Worm (Caenorhabditis elegans) whole organism, mixed stage, embryonic: ENCODE results near the gene H04J21.1.

Experiments
- M03D4.4 ChIP-seq: sonication (generic microtip); optimal IDR thresholded peaks from 2 replicates; lab custom pipeline; 2017; ENCODE audit warnings: mild to moderate bottlenecking, missing genetic modification characterization, missing compliant biosample characterization
- bed-3 ChIP-seq: fragments of 200-800 bp; sonication (Bioruptor generic); optimal IDR thresholded peaks from 3 replicates; lab custom pipeline; 2018; ENCODE audit warnings: mild to moderate bottlenecking, missing genetic modification characterization, moderate library complexity, missing compliant biosample characterization
- blmp-1 ChIP-seq: fragments of 150-350 bp; optimal IDR thresholded peaks from 2 replicates; lab custom pipeline; 2014; ENCODE audit warnings: missing biosample characterization, missing genetic modification characterization
- ceh-39 ChIP-seq: fragments of 150-350 bp; optimal IDR thresholded peaks from 2 replicates; lab custom pipeline; 2014; ENCODE audit warnings: missing biosample characterization, missing genetic modification characterization
- ceh-43 ChIP-seq: fragments of 200-800 bp; sonication (Bioruptor generic); optimal IDR thresholded peaks from 2 replicates; lab custom pipeline; 2018; ENCODE audit warnings: mild to moderate bottlenecking, missing genetic modification characterization, moderate library complexity, missing compliant biosample characterization
- ceh-83 ChIP-seq: fragments of 200-800 bp; sonication (Bioruptor generic); optimal IDR thresholded peaks from 2 replicates; lab custom pipeline; 2018; ENCODE audit warnings: mild to moderate bottlenecking, missing genetic modification characterization, missing compliant biosample characterization
- ces-1 ChIP-seq: fragments of 150-350 bp; optimal IDR thresholded peaks from 2 replicates; lab custom pipeline; 2014; ENCODE audit warnings: missing biosample characterization, missing genetic modification reagents, missing genetic modification characterization
- cnd-1 ChIP-seq: fragments of 200-800 bp; sonication (Bioruptor generic); optimal IDR thresholded peaks from 2 replicates; lab custom pipeline; 2018; ENCODE audit warnings: mild to moderate bottlenecking, missing genetic modification characterization, missing compliant biosample characterization
- drap-1 ChIP-seq: fragments of 200-800 bp; sonication (Bioruptor generic); optimal IDR thresholded peaks from 3 replicates; lab custom pipeline; 2018; ENCODE audit warnings: mild to moderate bottlenecking, missing genetic modification characterization, missing compliant biosample characterization
- elt-1 ChIP-seq: sonication (generic microtip); optimal IDR thresholded peaks from 2 replicates; lab custom pipeline; 2017; ENCODE audit warnings: missing genetic modification characterization, mild to moderate bottlenecking, missing compliant biosample characterization, antibody characterized with exemption, moderate library complexity, borderline replicate concordance; ENCODE audit not compliant: insufficient read depth
- elt-3 ChIP-seq: fragments of 150-350 bp; optimal IDR thresholded peaks from 2 replicates; lab custom pipeline; 2014; ENCODE audit warnings: missing biosample characterization, missing genetic modification characterization
- flh-1 ChIP-seq: fragments of 200-800 bp; sonication (Bioruptor generic); optimal IDR thresholded peaks from 2 replicates; lab custom pipeline; 2018; ENCODE audit warnings: mild to moderate bottlenecking, missing genetic modification characterization, moderate library complexity, missing compliant biosample characterization
- ham-2 ChIP-seq: fragments of 200-800 bp; sonication (Bioruptor generic); optimal IDR thresholded peaks from 2 replicates; lab custom pipeline; 2018; ENCODE audit warnings: mild to moderate bottlenecking, missing genetic modification characterization, missing compliant biosample characterization
- hlh-1 ChIP-seq: fragments of 150-350 bp; optimal IDR thresholded peaks from 2 replicates; lab custom pipeline; 2014; ENCODE audit warnings: missing biosample characterization, missing genetic modification reagents, missing genetic modification characterization
- lin-13 ChIP-seq: fragments of 150-350 bp; optimal IDR thresholded peaks from 2 replicates; lab custom pipeline; 2014; ENCODE audit warnings: missing biosample characterization, missing genetic modification characterization
- lin-32 ChIP-seq: fragments of 200-800 bp; sonication (Bioruptor generic); optimal IDR thresholded peaks from 2 replicates; lab custom pipeline; 2018; ENCODE audit warnings: mild to moderate bottlenecking, missing genetic modification characterization, missing compliant biosample characterization
- lsy-2 ChIP-seq: fragments of 150-350 bp; optimal IDR thresholded peaks from 2 replicates; lab custom pipeline; 2014; ENCODE audit warnings: missing biosample characterization, missing genetic modification characterization
- mab-5 ChIP-seq: fragments of 150-350 bp; optimal IDR thresholded peaks from 2 replicates; lab custom pipeline; 2014; ENCODE audit warnings: missing biosample characterization, missing genetic modification characterization
- mep-1 ChIP-seq: fragments of 150-350 bp; optimal IDR thresholded peaks from 2 replicates; lab custom pipeline; 2017; ENCODE audit warnings: missing biosample characterization, missing genetic modification reagents, missing genetic modification characterization, inconsistent platforms
- mls-2 ChIP-seq: sonication (generic microtip); optimal IDR thresholded peaks from 2 replicates; lab custom pipeline; 2016; ENCODE audit warnings: mild to moderate bottlenecking, missing genetic modification characterization, moderate library complexity, missing compliant biosample characterization
- nhr-12 ChIP-seq: fragments of 150-350 bp; optimal IDR thresholded peaks from 2 replicates; lab custom pipeline; 2014; ENCODE audit warnings: missing biosample characterization, missing genetic modification characterization
- nhr-2 ChIP-seq: fragments of 150-350 bp; optimal IDR thresholded peaks from 2 replicates; lab custom pipeline; 2014; ENCODE audit warnings: missing biosample characterization, missing genetic modification characterization
- nhr-237 ChIP-seq: fragments of 150-350 bp; optimal IDR thresholded peaks from 2 replicates; lab custom pipeline; 2014; ENCODE audit warnings: missing biosample characterization, missing genetic modification characterization
- nhr-28 ChIP-seq: fragments of 150-350 bp; optimal IDR thresholded peaks from 2 replicates; lab custom pipeline; 2014; ENCODE audit warnings: missing biosample characterization, missing genetic modification characterization
- nhr-76 ChIP-seq: sonication (generic microtip); optimal IDR thresholded peaks from 2 replicates; lab custom pipeline; 2017; ENCODE audit warnings: missing biosample characterization, missing genetic modification characterization
- pha-4 ChIP-seq: fragments of 150-350 bp; optimal IDR thresholded peaks from 2 replicates; lab custom pipeline; 2018; ENCODE audit warnings: missing biosample characterization, missing genetic modification reagents, missing genetic modification characterization
- sem-2 ChIP-seq: fragments of 200-800 bp; sonication (Bioruptor generic); optimal IDR thresholded peaks from 2 replicates; lab custom pipeline; 2018; ENCODE audit warnings: mild to moderate bottlenecking, missing genetic modification characterization, missing compliant biosample characterization
- snpc-4 ChIP-seq: fragments of 150-350 bp; optimal IDR thresholded peaks from 2 replicates; lab custom pipeline; 2014; ENCODE audit warnings: missing biosample characterization, missing genetic modification characterization
- sptf-1 ChIP-seq: sonication (generic microtip); optimal IDR thresholded peaks from 2 replicates; lab custom pipeline; 2017; ENCODE audit warnings: mild to moderate bottlenecking, missing genetic modification characterization, moderate library complexity, missing compliant biosample characterization
- tbx-8 ChIP-seq: fragments of 200-800 bp; sonication (Bioruptor generic); optimal IDR thresholded peaks from 2 replicates; lab custom pipeline; 2018; ENCODE audit warnings: mild to moderate bottlenecking, missing genetic modification characterization, moderate library complexity, missing compliant biosample characterization
- unc-120 ChIP-seq: sonication (generic microtip); optimal IDR thresholded peaks from 2 replicates; lab custom pipeline; 2017; ENCODE audit warnings: missing genetic modification characterization, missing compliant biosample characterization; ENCODE audit not compliant: poor library complexity, severe bottlenecking
- unc-39 ChIP-seq: fragments of 150-350 bp; optimal IDR thresholded peaks from 2 replicates; lab custom pipeline; 2014; ENCODE audit warnings: missing biosample characterization, missing genetic modification characterization
- unc-62 ChIP-seq: fragments of 150-350 bp; optimal IDR thresholded peaks from 2 replicates; lab custom pipeline; 2014; ENCODE audit warnings: missing biosample characterization, missing genetic modification reagents, missing genetic modification characterization
- zip-8 ChIP-seq: fragments of 150-350 bp; optimal IDR thresholded peaks from 2 replicates; lab custom pipeline; 2014; ENCODE audit warnings: missing biosample characterization, missing genetic modification characterization
- ztf-11 ChIP-seq: fragments of 150-350 bp; optimal IDR thresholded peaks from 2 replicates; lab custom pipeline; 2014; ENCODE audit warnings: missing biosample characterization, missing genetic modification characterization

Gene H04J21.1

DNA sequence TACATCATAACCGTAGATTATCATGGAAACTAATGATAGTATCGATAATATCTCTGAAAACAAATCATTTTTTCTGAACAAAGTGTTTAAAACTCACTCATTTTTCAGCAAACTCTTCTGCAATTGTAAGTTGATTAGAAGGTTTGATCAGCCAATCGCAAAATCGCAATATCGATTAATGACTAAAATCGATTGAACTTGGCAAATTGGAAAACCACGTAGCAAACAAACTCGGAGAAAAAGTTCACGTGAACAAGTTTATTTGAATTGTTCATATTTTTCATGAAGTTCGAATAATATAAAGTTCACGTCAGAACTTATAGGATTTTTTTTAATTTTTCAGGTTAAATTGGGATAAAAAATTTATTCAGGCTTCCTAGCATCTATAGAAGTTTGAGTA lies at the start of gene H04J21.1:
Gene H04J21.1, minus strand, starts transcription at position 101 of the 400 bp plus-strand sequence.
- TF ChIP-seq M03D4.4 (tag; lab: Kevin White, UChicago): no peak
- TF ChIP-seq bed-3: no peak
- no peak for TF ChIP-seq ces-1 (GFP tag; lab: Kevin White, UChicago)
- TF ChIP-seq nhr-2: no peak
- TF ChIP-seq zip-8 (tag; lab: Kevin White, UChicago): no peak
- TF ChIP-seq hlh-1: no peak
- TF ChIP-seq ceh-39: no peak

DNA sequence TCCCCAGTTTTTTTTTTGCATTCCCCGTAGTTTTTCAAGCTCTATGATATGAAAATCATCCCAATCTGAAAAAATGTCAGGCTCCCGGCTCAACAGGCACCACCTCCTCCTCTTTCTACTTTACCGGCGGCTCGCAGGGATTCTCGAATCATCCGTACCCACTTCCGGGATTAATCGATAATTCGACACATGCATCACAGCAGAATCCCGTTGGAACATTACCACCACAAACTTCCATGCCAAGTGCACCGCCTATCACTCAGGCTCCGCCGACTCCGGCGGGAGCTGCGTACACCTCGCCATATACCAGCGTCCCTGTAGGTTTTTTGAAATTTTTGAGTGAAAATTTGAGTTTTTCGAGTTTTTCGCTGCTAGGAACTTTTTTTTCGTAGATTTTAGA lies 49.5 kb upstream of the H04J21.1 start:
- TF ChIP-seq pha-4: no peak
- TF ChIP-seq nhr-237 (tag; lab: Kevin White, UChicago): no peak
- TF ChIP-seq mep-1 (tag; lab: Kevin White, UChicago): no peak
- no peak for TF ChIP-seq ham-2 (GFP tag; lab: Kevin White, UChicago)
- TF ChIP-seq tbx-8: no peak
- TF ChIP-seq ces-1 (GFP tag; lab: Kevin White, UChicago): no peak
- TF ChIP-seq lin-13 (tag; lab: Kevin White, UChicago): no peak
- TF ChIP-seq blmp-1 (tag; lab: Kevin White, UChicago): no peak
- TF ChIP-seq, all 35 proteins: peak for 0

DNA sequence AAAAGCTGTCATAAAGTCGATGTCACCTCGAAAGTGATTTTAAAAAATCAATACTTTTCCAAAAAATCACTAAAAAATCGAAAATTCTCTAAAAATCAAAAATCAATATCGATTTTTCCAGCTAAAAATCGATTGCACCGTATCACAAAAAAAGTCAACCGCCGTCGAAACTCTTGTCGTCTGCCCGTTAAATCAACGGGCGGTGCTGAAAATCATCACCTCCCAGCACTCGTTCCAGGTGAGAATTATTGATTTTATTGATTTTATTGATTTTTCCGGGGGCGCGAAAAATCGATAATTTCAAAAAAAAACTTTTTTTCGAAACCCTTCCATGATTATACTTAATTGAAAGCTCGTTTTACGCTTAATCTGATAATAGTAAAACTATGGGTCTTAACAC lies 47.7 kb upstream of the H04J21.1 start:
- TF ChIP-seq snpc-4 (tag; lab: Kevin White, UChicago) (no peak), ceh-83 (no peak), unc-62 (GFP tag; lab: Kevin White, UChicago) (no peak), sptf-1 (no peak), nhr-2 (no peak), ceh-43 (GFP tag; lab: Kevin White, UChicago) (no peak), elt-3 (no peak), nhr-76 (tag; lab: Kevin White, UChicago) (no peak), mep-1 (tag; lab: Kevin White, UChicago) (no peak), flh-1 (GFP tag; lab: Kevin White, UChicago) (no peak), cnd-1 (tag; lab: Kevin White, UChicago) (no peak), nhr-237 (tag; lab: Kevin White, UChicago) (no peak), M03D4.4 (tag; lab: Kevin White, UChicago) (no peak), mab-5 (tag; lab: Kevin White, UChicago) (no peak), unc-120 (tag; lab: Kevin White, UChicago) (no peak), lin-32 (GFP tag; lab: Kevin White, UChicago) (no peak), lsy-2 (tag; lab: Kevin White, UChicago) (no peak)
- TF ChIP-seq, all 35 proteins: peak for 0

DNA sequence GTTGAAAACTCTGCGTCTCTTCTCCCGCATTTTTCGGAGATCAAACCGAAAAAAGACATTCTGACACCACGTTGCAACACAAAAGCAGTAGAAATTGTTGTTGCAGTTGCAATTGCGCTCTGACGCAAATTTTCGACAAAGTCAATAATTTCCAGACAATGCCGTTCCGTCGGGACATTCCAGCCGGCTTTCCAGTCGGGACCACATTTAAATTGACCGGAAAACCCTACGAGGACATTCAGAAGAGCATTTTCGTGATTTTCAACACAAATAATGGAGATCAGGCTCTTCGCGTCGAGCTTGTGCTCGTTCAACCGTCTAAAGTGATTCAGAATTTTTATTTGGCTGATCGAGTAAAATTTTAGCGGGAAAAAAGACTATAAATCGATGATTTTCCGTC lies 47.2 kb upstream of the H04J21.1 start:
- no peak for TF ChIP-seq M03D4.4 (tag; lab: Kevin White, UChicago)
- no peak for TF ChIP-seq drap-1 (GFP tag; lab: Kevin White, UChicago)
- TF ChIP-seq ces-1 (GFP tag; lab: Kevin White, UChicago): no peak
- TF ChIP-seq mep-1 (tag; lab: Kevin White, UChicago): no peak
- TF ChIP-seq lsy-2 (tag; lab: Kevin White, UChicago): no peak
- no peak for TF ChIP-seq mab-5 (tag; lab: Kevin White, UChicago)

DNA sequence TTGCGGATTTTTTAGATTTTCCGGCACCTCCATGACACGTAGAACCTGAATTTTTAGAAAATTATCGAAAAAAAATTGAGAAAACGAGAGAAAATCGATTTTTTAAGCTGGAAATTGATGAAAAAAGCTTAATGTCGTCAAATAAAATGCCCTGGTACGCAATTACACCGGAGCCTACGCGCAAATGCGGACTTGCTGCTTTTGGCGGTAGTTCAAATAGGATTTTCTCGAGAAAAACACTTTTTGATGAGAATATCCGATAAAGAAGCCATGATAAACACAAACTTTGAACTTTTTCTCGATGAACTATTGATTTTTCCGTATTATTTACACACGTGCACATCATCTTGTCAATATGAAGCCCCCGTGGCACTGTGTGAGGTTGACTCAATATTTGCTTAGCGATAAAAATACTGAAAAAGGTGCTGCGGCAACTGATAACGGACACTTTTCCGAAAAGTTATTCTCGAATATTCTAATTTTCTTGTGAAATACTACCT lies 46.4 kb upstream of the H04J21.1 start, which contains the start of the genes W04B5.5 and W04B5.3:
Gene W04B5.5, minus strand, starts transcription at position 51 of the 500 bp plus-strand sequence.
Gene W04B5.3, plus strand, starts transcription at position 356 of the 500 bp plus-strand sequence.
- TF ChIP-seq drap-1 (GFP tag; lab: Kevin White, UChicago) (no peak), bed-3 (no peak), unc-120 (tag; lab: Kevin White, UChicago) (peak; percentile 50), tbx-8 (no peak), ces-1 (GFP tag; lab: Kevin White, UChicago) (peak; percentile 48), pha-4 (no peak), unc-39 (no peak), nhr-237 (tag; lab: Kevin White, UChicago) (peak; percentile 23), ham-2 (GFP tag; lab: Kevin White, UChicago) (no peak), mls-2 (tag; lab: Kevin White, UChicago) (no peak), flh-1 (GFP tag; lab: Kevin White, UChicago) (no peak), hlh-1 (peak; percentile 22), lsy-2 (tag; lab: Kevin White, UChicago) (peak; percentile 59), ceh-43 (GFP tag; lab: Kevin White, UChicago) (no peak), ztf-11 (tag; lab: Kevin White, UChicago) (no peak), M03D4.4 (tag; lab: Kevin White, UChicago) (no peak), ceh-83 (no peak), elt-3 (no peak), unc-62 (GFP tag; lab: Kevin White, UChicago) (no peak), snpc-4 (tag; lab: Kevin White, UChicago) (no peak), sem-2 (no peak), nhr-76 (tag; lab: Kevin White, UChicago) (no peak), nhr-12 (tag; lab: Kevin White, UChicago) (no peak), nhr-28 (tag; lab: Kevin White, UChicago) (no peak), lin-32 (GFP tag; lab: Kevin White, UChicago) (no peak), mab-5 (tag; lab: Kevin White, UChicago) (no peak), nhr-2 (no peak), blmp-1 (tag; lab: Kevin White, UChicago) (no peak), lin-13 (tag; lab: Kevin White, UChicago) (peak; percentile 52), zip-8 (tag; lab: Kevin White, UChicago) (no peak), cnd-1 (tag; lab: Kevin White, UChicago) (no peak), mep-1 (tag; lab: Kevin White, UChicago) (peak; percentile 66), elt-1 (tag; lab: Kevin White, UChicago) (no peak), sptf-1 (peak; percentile 13), ceh-39 (no peak)
